Fruit fly (Drosophila melanogaster) whole organism, embryonic: ENCODE results near the gene Sap30.
A peak's percentile ranks its signal among the peaks of the same experiment; 100 is the strongest.

Experiments
- Atf3 ChIP-seq: fragments of 200-800 bp; sonication (Bioruptor generic); optimal IDR thresholded peaks from 3 replicates; lab custom pipeline; 2016; ENCODE audit warnings: missing biosample characterization, missing genetic modification characterization
- CG10431 ChIP-seq: fragments of 200-800 bp; sonication (Bioruptor generic); optimal IDR thresholded peaks from 3 replicates; lab custom pipeline; 2018; ENCODE audit warnings: missing biosample characterization, mild to moderate bottlenecking, missing genetic modification characterization
- CG1233 ChIP-seq: fragments of 200-800 bp; sonication (Bioruptor generic); optimal IDR thresholded peaks from 4 replicates; lab custom pipeline; 2018; ENCODE audit warnings: missing biosample characterization, mild to moderate bottlenecking, missing genetic modification characterization
- CG12744 ChIP-seq: fragments of 200-800 bp; sonication (Bioruptor generic); optimal IDR thresholded peaks from 2 replicates; lab custom pipeline; 2016; ENCODE audit warnings: missing biosample characterization, missing genetic modification characterization
- CG13424 ChIP-seq: fragments of 200-800 bp; sonication (Bioruptor generic); optimal IDR thresholded peaks from 2 replicates; lab custom pipeline; 2019; ENCODE audit warnings: missing biosample characterization, mild to moderate bottlenecking, missing genetic modification characterization, moderate library complexity
- CG14667 ChIP-seq: fragments of 200-800 bp; sonication (Bioruptor generic); IDR thresholded peaks from 2 replicates; pipeline ENCODE4 v1.3.6; 2022; ENCODE audit warnings: missing biosample characterization, missing genetic modification characterization
- CG15073 ChIP-seq: fragments of 200-800 bp; sonication (Bioruptor generic); optimal IDR thresholded peaks from 2 replicates; lab custom pipeline; 2016; ENCODE audit warnings: missing biosample characterization, missing genetic modification characterization
- CG15269 ChIP-seq: fragments of 200-800 bp; sonication (Bioruptor generic); optimal IDR thresholded peaks from 2 replicates; lab custom pipeline; 2018; ENCODE audit warnings: missing biosample characterization, mild to moderate bottlenecking, missing genetic modification characterization, moderate library complexity
- CG1603 ChIP-seq: fragments of 200-800 bp; sonication (Bioruptor generic); optimal IDR thresholded peaks from 2 replicates; lab custom pipeline; 2019; ENCODE audit warnings: missing biosample characterization, mild to moderate bottlenecking, missing genetic modification characterization, moderate library complexity
- CG16815 ChIP-seq: fragments of 200-800 bp; sonication (Bioruptor generic); optimal IDR thresholded peaks from 3 replicates; lab custom pipeline; 2017; ENCODE audit warnings: missing biosample characterization, mild to moderate bottlenecking, missing genetic modification characterization
- CG17361 ChIP-seq: fragments of 200-800 bp; sonication (Bioruptor generic); IDR thresholded peaks from 3 replicates; pipeline ENCODE4 v1.3.6; 2022; ENCODE audit warnings: missing biosample characterization, missing genetic modification characterization
- CG1792 ChIP-seq: fragments of 200-800 bp; sonication (Bioruptor generic); optimal IDR thresholded peaks from 2 replicates; lab custom pipeline; 2016; ENCODE audit warnings: missing biosample characterization, missing genetic modification characterization
- CG2116 ChIP-seq: fragments of 200-800 bp; sonication (Bioruptor generic); optimal IDR thresholded peaks from 3 replicates; lab custom pipeline; 2018; ENCODE audit warnings: missing biosample characterization, mild to moderate bottlenecking, missing genetic modification characterization
- CG2129 ChIP-seq: fragments of 200-800 bp; sonication (Bioruptor generic); IDR thresholded peaks from 2 replicates; pipeline ENCODE4 v1.3.6; 2022; ENCODE audit warnings: missing biosample characterization, missing genetic modification characterization; ENCODE audit not compliant: partially characterized antibody
- CG43689 ChIP-seq: fragments of 200-800 bp; sonication (Bioruptor generic); IDR thresholded peaks from 2 replicates; pipeline ENCODE4 v1.3.6; 2022; ENCODE audit warnings: missing biosample characterization, missing genetic modification characterization
- CG5245 ChIP-seq: fragments of 200-800 bp; sonication (Bioruptor generic); optimal IDR thresholded peaks from 3 replicates; lab custom pipeline; 2016; ENCODE audit warnings: missing biosample characterization, missing genetic modification characterization
- CG5953 ChIP-seq: fragments of 200-800 bp; sonication (Bioruptor generic); IDR thresholded peaks from 2 replicates; pipeline ENCODE4 v1.3.6; 2022; ENCODE audit warnings: missing biosample characterization, missing genetic modification characterization
- CG6683 ChIP-seq: fragments of 200-800 bp; sonication (Bioruptor generic); optimal IDR thresholded peaks from 2 replicates; lab custom pipeline; 2017; ENCODE audit warnings: missing biosample characterization, mild to moderate bottlenecking, missing genetic modification characterization, missing genetic modification reagents
- CG8388 ChIP-seq: fragments of 200-800 bp; sonication (Bioruptor generic); optimal IDR thresholded peaks from 2 replicates; lab custom pipeline; 2019; ENCODE audit warnings: missing biosample characterization, mild to moderate bottlenecking, missing genetic modification characterization, moderate library complexity
- CHES-1-like ChIP-seq: fragments of 200-800 bp; sonication (Bioruptor generic); optimal IDR thresholded peaks from 2 replicates; lab custom pipeline; 2016; ENCODE audit warnings: missing biosample characterization, missing genetic modification characterization
- Drgx ChIP-seq: fragments of 200-800 bp; sonication (Bioruptor generic); IDR thresholded peaks from 2 replicates; pipeline ENCODE4 v1.3.6; 2022; ENCODE audit warnings: missing biosample characterization, missing genetic modification characterization
- GATAe ChIP-seq: fragments of 200-800 bp; sonication (Bioruptor generic); conservative IDR thresholded peaks from 2 replicates; pipeline ENCODE4 v1.3.6; 2022; ENCODE audit warnings: missing biosample characterization, missing genetic modification characterization
- HLHmδ ChIP-seq: fragments of 200-800 bp; sonication (Bioruptor generic); optimal IDR thresholded peaks from 2 replicates; lab custom pipeline; 2018; ENCODE audit warnings: missing biosample characterization, mild to moderate bottlenecking, missing genetic modification characterization, moderate library complexity
- MESR4 ChIP-seq: fragments of 200-800 bp; sonication (Bioruptor generic); optimal IDR thresholded peaks from 2 replicates; lab custom pipeline; 2018; ENCODE audit warnings: missing biosample characterization, mild to moderate bottlenecking, missing genetic modification characterization, moderate library complexity
- Mad ChIP-seq: fragments of 200-800 bp; sonication (Bioruptor generic); optimal IDR thresholded peaks from 2 replicates; lab custom pipeline; 2016; ENCODE audit warnings: missing biosample characterization, missing genetic modification characterization
- Optix ChIP-seq: fragments of 200-800 bp; sonication (Bioruptor generic); IDR thresholded peaks from 3 replicates; pipeline ENCODE4 v1.3.6; 2022; ENCODE audit warnings: missing biosample characterization, missing genetic modification characterization
- PHDP ChIP-seq: fragments of 200-800 bp; sonication (Bioruptor generic); optimal IDR thresholded peaks from 3 replicates; lab custom pipeline; 2018; ENCODE audit warnings: missing biosample characterization, mild to moderate bottlenecking, missing genetic modification characterization, moderate library complexity
- bbx ChIP-seq: fragments of 200-800 bp; sonication (Bioruptor generic); IDR thresholded peaks from 2 replicates; pipeline ENCODE4 v1.3.6; 2022; ENCODE audit warnings: missing biosample characterization, missing genetic modification characterization; ENCODE audit not compliant: partially characterized antibody
- bcd ChIP-seq: fragments of 200-800 bp; sonication (Bioruptor generic); optimal IDR thresholded peaks from 2 replicates; lab custom pipeline; 2017; ENCODE audit warnings: missing biosample characterization, mild to moderate bottlenecking, missing genetic modification characterization
- bigmax ChIP-seq: fragments of 200-800 bp; sonication (Bioruptor generic); optimal IDR thresholded peaks from 2 replicates; lab custom pipeline; 2018; ENCODE audit warnings: missing biosample characterization, mild to moderate bottlenecking, missing genetic modification characterization
- bowl ChIP-seq: fragments of 200-800 bp; sonication (Bioruptor generic); IDR thresholded peaks from 2 replicates; pipeline ENCODE4 v1.3.6; 2022; ENCODE audit warnings: missing biosample characterization, missing genetic modification characterization
- chm ChIP-seq: fragments of 200-800 bp; sonication (Bioruptor generic); IDR thresholded peaks from 2 replicates; pipeline ENCODE4 v1.3.6; 2022; ENCODE audit warnings: missing biosample characterization, missing genetic modification characterization
- crc ChIP-seq: fragments of 200-800 bp; sonication (Bioruptor generic); optimal IDR thresholded peaks from 2 replicates; lab custom pipeline; 2016; ENCODE audit warnings: missing biosample characterization, missing genetic modification characterization
- dan ChIP-seq: fragments of 200-800 bp; sonication (Bioruptor generic); IDR thresholded peaks from 2 replicates; pipeline ENCODE4 v1.3.6; 2022; ENCODE audit warnings: missing biosample characterization, missing genetic modification characterization
- danr ChIP-seq: fragments of 200-800 bp; sonication (Bioruptor generic); IDR thresholded peaks from 2 replicates; pipeline ENCODE4 v1.3.6; 2022; ENCODE audit warnings: missing biosample characterization, missing genetic modification characterization
- dysf ChIP-seq: fragments of 200-800 bp; sonication (Bioruptor generic); IDR thresholded peaks from 3 replicates; pipeline ENCODE4 v1.3.6; 2022; ENCODE audit warnings: missing biosample characterization, missing genetic modification characterization
- eve ChIP-seq, 2 experiments: fragments of >200 bp; optimal IDR thresholded peaks; 2 replicates each; lab custom pipeline; 2017; ENCODE audit warnings: missing biosample characterization in 2 of 2, missing genetic modification characterization in 2 of 2
- fd3F ChIP-seq: fragments of 200-800 bp; sonication (Bioruptor generic); optimal IDR thresholded peaks from 2 replicates; lab custom pipeline; 2018; ENCODE audit warnings: missing biosample characterization, mild to moderate bottlenecking, missing genetic modification characterization, moderate library complexity
- fru ChIP-seq: fragments of >200 bp; optimal IDR thresholded peaks from 2 replicates; lab custom pipeline; 2017
- ftz-f1 ChIP-seq: fragments of 200-800 bp; sonication (Bioruptor generic); optimal IDR thresholded peaks from 2 replicates; lab custom pipeline; 2016; ENCODE audit warnings: missing biosample characterization, missing genetic modification characterization
- hkb ChIP-seq, 2 experiments: fragments of 200-800 bp in 1 of 2; fragments of >200 bp in 1 of 2; sonication (Bioruptor generic) in 1 of 2; IDR thresholded peaks in 1 of 2; optimal IDR thresholded peaks in 1 of 2; 2 replicates each; pipeline versions ENCODE4 v1.3.6 to Lab custom; 2017 to 2022; ENCODE audit warnings: missing biosample characterization in 1 of 2, missing genetic modification characterization in 1 of 2
- pb ChIP-seq: fragments of 200-800 bp; sonication (Bioruptor generic); optimal IDR thresholded peaks from 3 replicates; lab custom pipeline; 2016; ENCODE audit warnings: missing biosample characterization, missing genetic modification characterization
- row ChIP-seq: fragments of 200-800 bp; sonication (Bioruptor generic); IDR thresholded peaks from 3 replicates; pipeline ENCODE4 v1.3.6; 2022; ENCODE audit warnings: missing biosample characterization, missing genetic modification characterization
- sd ChIP-seq: fragments of 200-800 bp; sonication (Bioruptor generic); optimal IDR thresholded peaks from 3 replicates; lab custom pipeline; 2018; ENCODE audit warnings: missing biosample characterization, mild to moderate bottlenecking, missing genetic modification characterization, moderate library complexity
- sisA ChIP-seq: fragments of 200-800 bp; sonication (Bioruptor generic); IDR thresholded peaks from 2 replicates; pipeline ENCODE4 v1.3.6; 2022; ENCODE audit warnings: missing biosample characterization, missing genetic modification characterization
- slp2 ChIP-seq: fragments of 200-800 bp; sonication (Bioruptor generic); optimal IDR thresholded peaks from 2 replicates; lab custom pipeline; 2016; ENCODE audit warnings: missing biosample characterization, missing genetic modification characterization
- sug ChIP-seq: fragments of 200-800 bp; optimal IDR thresholded peaks from 2 replicates; lab custom pipeline; 2019; ENCODE audit warnings: missing biosample characterization, mild to moderate bottlenecking, missing genetic modification characterization, moderate library complexity
- tll ChIP-seq, 2 experiments: fragments of 200-800 bp in 1 of 2; fragments of >200 bp in 1 of 2; sonication (Bioruptor generic) in 1 of 2; optimal IDR thresholded peaks; 2 replicates each; lab custom pipeline; 2017 to 2019; ENCODE audit warnings: missing biosample characterization in 2 of 2, missing genetic modification characterization in 2 of 2, mild to moderate bottlenecking in 1 of 2, moderate library complexity in 1 of 2
- tup ChIP-seq: fragments of 200-800 bp; sonication (Bioruptor generic); optimal IDR thresholded peaks from 2 replicates; lab custom pipeline; 2016; ENCODE audit warnings: missing biosample characterization, mild to moderate bottlenecking, missing genetic modification characterization, moderate library complexity
- twi ChIP-seq: fragments of 200-800 bp; optimal IDR thresholded peaks from 2 replicates; lab custom pipeline; 2019; ENCODE audit warnings: missing biosample characterization, mild to moderate bottlenecking, missing genetic modification characterization, moderate library complexity

Sap30 gene

dm6 chrX:16782175-16782916 is 4.7 kb upstream of the Sap30 start (continued):
- TF ChIP-seq hkb (optimal IDR thresholded peaks at IDR 0.05; lab: Kevin White, UChicago) (no peak), hkb (GFP tag; IDR thresholded peaks at IDR 0.05; lab: Robert Waterston, UW) (peak; percentile 58), CG5953 (GFP tag; lab: Robert Waterston, UW) (no peak), chm (peak; percentile 42; the same call in 1 of the 2 replicates), eve (GFP tag; optimal IDR thresholded peaks at IDR 0.05; lab: Kevin White, UChicago) (no peak), CG2116 (GFP tag; lab: Kevin White, UChicago) (no peak), tll (GFP tag; optimal IDR thresholded peaks at IDR 0.05; lab: Kevin White, UChicago) (no peak), ftz-f1 (no peak), slp2 (GFP tag; lab: Kevin White, UChicago) (peak; percentile 53), fd3F (no peak), crc (GFP tag; lab: Kevin White, UChicago) (peak; percentile 24), Mad (GFP tag; lab: Kevin White, UChicago) (no peak), twi (tag; lab: Kevin White, UChicago) (no peak), CG10431 (GFP tag; lab: Kevin White, UChicago) (no peak), GATAe (no peak), Drgx (GFP tag; lab: Robert Waterston, UW) (peak; percentile 67), CG17361 (GFP tag; lab: Robert Waterston, UW) (peak; percentile 55; the same call in 2 of the 3 replicates), CG1792 (no peak), CG15269 (peak; percentile 69), CG5245 (GFP tag; lab: Kevin White, UChicago) (peak; percentile 34), bowl (GFP tag; lab: Robert Waterston, UW) (0 out of 2 replicates have a peak, but pooled peaks have one; percentile 34), CG15073 (no peak), CG1603 (tag; lab: Kevin White, UChicago) (peak; percentile 17), sisA (peak; percentile 46), MESR4 (GFP tag; lab: Kevin White, UChicago) (no peak), bbx (GFP tag; lab: Robert Waterston, UW) (no peak), CG43689 (GFP tag; lab: Robert Waterston, UW) (no peak), HLHmδ (GFP tag; lab: Kevin White, UChicago) (no peak), CG12744 (GFP tag; lab: Kevin White, UChicago) (no peak), tup (GFP tag; lab: Kevin White, UChicago) (no peak), CG1233 (GFP tag; lab: Kevin White, UChicago) (peak; percentile 25), sug (tag; lab: Kevin White, UChicago) (no peak), dan (GFP tag; lab: Robert Waterston, UW) (no peak), CHES-1-like (GFP tag; lab: Kevin White, UChicago) (peak; percentile 2), dysf (peak; percentile 75), PHDP (tag; lab: Kevin White, UChicago) (peak; percentile 52), bigmax (GFP tag; lab: Kevin White, UChicago) (no peak), fru (no peak), Optix (GFP tag; lab: Robert Waterston, UW) (peak; percentile 60; the same call in 1 of the 3 replicates), CG13424 (peak; percentile 42), CG14667 (GFP tag; lab: Robert Waterston, UW) (no peak), Atf3 (GFP tag; lab: Kevin White, UChicago) (no peak), danr (GFP tag; lab: Robert Waterston, UW) (no peak), bcd (GFP tag; lab: Kevin White, UChicago) (peak; percentile 48), CG2129 (GFP tag; lab: Robert Waterston, UW) (no peak), pb (GFP tag; lab: Kevin White, UChicago) (no peak), CG8388 (GFP tag; lab: Kevin White, UChicago) (peak; percentile 41), CG6683 (GFP tag; lab: Kevin White, UChicago) (no peak), sd (peak; percentile 26), row (GFP tag; lab: Robert Waterston, UW) (peak; percentile 52), CG16815 (GFP tag; lab: Kevin White, UChicago) (peak; percentile 7)
